Worm (Caenorhabditis elegans) whole organism, young adult: ENCODE results near the gene F29F11.20.

Experiments
- B0336.3 ChIP-seq: fragments of 200-800 bp; sonication (Bioruptor generic); IDR thresholded peaks from 2 replicates; pipeline ENCODE4 v1.3.6; 2022; ENCODE audit warnings: missing genetic modification characterization, missing compliant biosample characterization
- F33H1.4 ChIP-seq: fragments of 200-800 bp; sonication (Bioruptor generic); IDR thresholded peaks from 2 replicates; pipeline ENCODE4 v1.3.6; 2022; ENCODE audit warnings: missing genetic modification reagents, missing genetic modification characterization, missing compliant biosample characterization
- F37B4.10 ChIP-seq: fragments of 200-800 bp; sonication (Bioruptor generic); IDR thresholded peaks from 2 replicates; pipeline ENCODE4 v1.3.6; 2022; ENCODE audit warnings: missing genetic modification characterization, missing compliant biosample characterization
- F49E8.2 ChIP-seq: sonication (generic microtip); optimal IDR thresholded peaks from 3 replicates; lab custom pipeline; 2017; ENCODE audit warnings: missing genetic modification characterization, mild to moderate bottlenecking, missing compliant biosample characterization, antibody characterized with exemption, moderate library complexity; ENCODE audit not compliant: insufficient read depth
- F55B11.4 ChIP-seq: sonication (generic microtip); optimal IDR thresholded peaks from 2 replicates; lab custom pipeline; 2016; ENCODE audit warnings: missing compliant biosample characterization, missing genetic modification characterization, borderline replicate concordance; ENCODE audit not compliant: insufficient read depth
- F57C9.4 ChIP-seq: sonication (generic microtip); optimal IDR thresholded peaks from 2 replicates; lab custom pipeline; 2017; ENCODE audit warnings: mild to moderate bottlenecking, missing genetic modification characterization, missing compliant biosample characterization
- K11D2.4 ChIP-seq: fragments of 200-800 bp; sonication (Bioruptor generic); IDR thresholded peaks from 2 replicates; pipeline ENCODE4 v1.3.6; 2022; ENCODE audit warnings: missing genetic modification reagents, missing genetic modification characterization, missing compliant biosample characterization
- K12H6.12 ChIP-seq: fragments of 200-800 bp; sonication (Bioruptor generic); optimal IDR thresholded peaks from 2 replicates; lab custom pipeline; 2018; ENCODE audit warnings: mild to moderate bottlenecking, missing genetic modification characterization, missing compliant biosample characterization
- T26A5.8 ChIP-seq: sonication (generic microtip); optimal IDR thresholded peaks from 2 replicates; lab custom pipeline; 2016; ENCODE audit warnings: missing genetic modification characterization, missing compliant biosample characterization
- Y56A3A.18 ChIP-seq: fragments of 200-800 bp; sonication (Bioruptor generic); IDR thresholded peaks from 2 replicates; pipeline ENCODE4 v1.3.6; 2022; ENCODE audit warnings: missing genetic modification reagents, missing genetic modification characterization, missing compliant biosample characterization
- Y95B8A.8 ChIP-seq: fragments of 200-800 bp; sonication (Bioruptor generic); IDR thresholded peaks from 2 replicates; pipeline ENCODE4 v1.3.6; 2022; ENCODE audit warnings: missing genetic modification reagents, missing genetic modification characterization, missing compliant biosample characterization
- ZK185.1 ChIP-seq: sonication (generic microtip); optimal IDR thresholded peaks from 2 replicates; lab custom pipeline; 2016; ENCODE audit warnings: mild to moderate bottlenecking, missing genetic modification characterization, missing compliant biosample characterization; ENCODE audit not compliant: poor library complexity, severe bottlenecking
- akir-1 ChIP-seq: fragments of 200-800 bp; sonication (Bioruptor generic); optimal IDR thresholded peaks from 2 replicates; lab custom pipeline; 2018; ENCODE audit warnings: mild to moderate bottlenecking, missing genetic modification characterization, moderate library complexity, missing compliant biosample characterization
- ama-1 ChIP-seq, 3 experiments: fragments of 150-350 bp in 1 of 3; sonication (generic microtip) in 2 of 3; optimal IDR thresholded peaks; 2 replicates each; lab custom pipeline; 2014 to 2018; ENCODE audit warnings: missing biosample characterization in 2 of 3, missing genetic modification characterization in 2 of 3, missing genetic modification reagents in 2 of 3
- athp-1 ChIP-seq: sonication (generic microtip); optimal IDR thresholded peaks from 2 replicates; lab custom pipeline; 2017; ENCODE audit warnings: mild to moderate bottlenecking, missing genetic modification characterization, missing compliant biosample characterization
- attf-3 ChIP-seq: fragments of 200-800 bp; sonication (Bioruptor generic); conservative IDR thresholded peaks from 2 replicates; pipeline ENCODE4 v1.3.6; 2022; ENCODE audit warnings: missing genetic modification reagents, missing genetic modification characterization, missing compliant biosample characterization
- attf-5 ChIP-seq: fragments of 200-800 bp; sonication (Bioruptor generic); optimal IDR thresholded peaks from 2 replicates; lab custom pipeline; 2018; ENCODE audit warnings: mild to moderate bottlenecking, missing genetic modification characterization, missing compliant biosample characterization
- bed-1 ChIP-seq: fragments of 200-800 bp; sonication (Bioruptor generic); IDR thresholded peaks from 2 replicates; pipeline ENCODE4 v1.3.6; 2022; ENCODE audit warnings: missing genetic modification reagents, missing genetic modification characterization, missing compliant biosample characterization
- bed-2 ChIP-seq: fragments of 200-800 bp; sonication (Bioruptor generic); IDR thresholded peaks from 2 replicates; pipeline ENCODE4 v1.3.6; 2022; ENCODE audit warnings: missing genetic modification reagents, missing genetic modification characterization, missing compliant biosample characterization
- cebp-1 ChIP-seq, 2 experiments: fragments of 200-800 bp in 1 of 2; sonication (Bioruptor generic) in 1 of 2; sonication (generic microtip) in 1 of 2; IDR thresholded peaks in 1 of 2; optimal IDR thresholded peaks in 1 of 2; 2 replicates each; pipeline versions ENCODE4 v1.3.6 to Lab custom; 2017 to 2022; ENCODE audit warnings: missing compliant biosample characterization in 2 of 2, missing genetic modification characterization in 2 of 2, mild to moderate bottlenecking in 1 of 2, missing genetic modification reagents in 1 of 2, moderate library complexity in 1 of 2
- ceh-27 ChIP-seq: fragments of 200-800 bp; sonication (Bioruptor generic); optimal IDR thresholded peaks from 2 replicates; lab custom pipeline; 2018; ENCODE audit warnings: mild to moderate bottlenecking, missing genetic modification characterization, moderate library complexity, missing compliant biosample characterization
- ceh-79 ChIP-seq: sonication (generic microtip); optimal IDR thresholded peaks from 2 replicates; lab custom pipeline; 2017; ENCODE audit warnings: mild to moderate bottlenecking, missing genetic modification characterization, missing compliant biosample characterization
- die-1 ChIP-seq: sonication (generic microtip); optimal IDR thresholded peaks from 2 replicates; lab custom pipeline; 2016; ENCODE audit warnings: missing genotype, mild to moderate bottlenecking, missing genetic modification characterization, missing compliant biosample characterization
- dpl-1 ChIP-seq: fragments of 150-350 bp; optimal IDR thresholded peaks from 2 replicates; lab custom pipeline; 2014; ENCODE audit warnings: missing biosample characterization, missing genetic modification reagents, missing genetic modification characterization
- egl-44 ChIP-seq: fragments of 200-800 bp; sonication (Bioruptor generic); IDR thresholded peaks from 2 replicates; pipeline ENCODE4 v1.3.6; 2022; ENCODE audit warnings: missing genetic modification reagents, missing genetic modification characterization, missing compliant biosample characterization
- ekl-4 ChIP-seq: fragments of 200-800 bp; sonication (Bioruptor generic); IDR thresholded peaks from 2 replicates; pipeline ENCODE4 v1.3.6; 2022; ENCODE audit warnings: missing genetic modification reagents, missing genetic modification characterization, missing compliant biosample characterization
- ets-4 ChIP-seq: fragments of 200-800 bp; sonication (Bioruptor generic); optimal IDR thresholded peaks from 2 replicates; lab custom pipeline; 2018; ENCODE audit warnings: mild to moderate bottlenecking, missing genetic modification characterization, missing compliant biosample characterization
- fkh-3 ChIP-seq: sonication (generic microtip); optimal IDR thresholded peaks from 2 replicates; lab custom pipeline; 2016; ENCODE audit warnings: mild to moderate bottlenecking, missing genetic modification characterization, missing compliant biosample characterization
- him-1 ChIP-seq: sonication (generic microtip); optimal IDR thresholded peaks from 2 replicates; lab custom pipeline; 2016; ENCODE audit warnings: missing genotype, missing genetic modification reagents, missing genetic modification characterization, missing compliant biosample characterization
- let-526 ChIP-seq: fragments of 200-800 bp; sonication (Bioruptor generic); IDR thresholded peaks from 2 replicates; pipeline ENCODE4 v1.3.6; 2022; ENCODE audit warnings: missing genetic modification reagents, missing genetic modification characterization, missing compliant biosample characterization
- lin-26 ChIP-seq: fragments of 200-800 bp; sonication (Bioruptor generic); IDR thresholded peaks from 2 replicates; pipeline ENCODE4 v1.3.6; 2022; ENCODE audit warnings: missing genetic modification reagents, missing genetic modification characterization, missing compliant biosample characterization
- lir-1 ChIP-seq: fragments of 200-800 bp; sonication (Bioruptor generic); conservative IDR thresholded peaks from 2 replicates; pipeline ENCODE4 v1.3.6; 2022; ENCODE audit warnings: missing genetic modification reagents, missing genetic modification characterization, missing compliant biosample characterization
- madf-6 ChIP-seq: fragments of 200-800 bp; sonication (Bioruptor generic); IDR thresholded peaks from 2 replicates; pipeline ENCODE4 v1.3.6; 2022; ENCODE audit warnings: missing genetic modification reagents, missing genetic modification characterization, missing compliant biosample characterization
- mel-28 ChIP-seq: sonication (generic microtip); optimal IDR thresholded peaks from 2 replicates; lab custom pipeline; 2016; ENCODE audit warnings: borderline replicate concordance, mild to moderate bottlenecking, missing genetic modification characterization, missing compliant biosample characterization
- nhr-80 ChIP-seq: sonication (generic microtip); optimal IDR thresholded peaks from 2 replicates; lab custom pipeline; 2016; ENCODE audit warnings: missing genetic modification characterization, missing compliant biosample characterization
- nhr-90 ChIP-seq: sonication (generic microtip); optimal IDR thresholded peaks from 2 replicates; lab custom pipeline; 2016; ENCODE audit warnings: missing genotype, mild to moderate bottlenecking, missing genetic modification characterization, missing compliant biosample characterization
- pbrm-1 ChIP-seq: fragments of 200-800 bp; sonication (Bioruptor generic); IDR thresholded peaks from 2 replicates; pipeline ENCODE4 v1.3.6; 2022; ENCODE audit warnings: missing genetic modification reagents, missing genetic modification characterization, missing compliant biosample characterization
- rcor-1 ChIP-seq: fragments of 200-800 bp; sonication (Bioruptor generic); IDR thresholded peaks from 2 replicates; pipeline ENCODE4 v1.3.6; 2022; ENCODE audit warnings: missing genetic modification reagents, missing genetic modification characterization, missing compliant biosample characterization
- rec-8 ChIP-seq, 2 experiments: sonication (generic microtip); optimal IDR thresholded peaks; 2 replicates each; lab custom pipeline; 2016; ENCODE audit warnings: mild to moderate bottlenecking in 2 of 2, missing genetic modification characterization in 2 of 2, missing genetic modification reagents in 2 of 2, missing genotype in 2 of 2, missing biosample characterization in 1 of 2, missing compliant biosample characterization in 1 of 2, moderate library complexity in 1 of 2
- snpc-4 ChIP-seq, 5 experiments: fragments of 150-350 bp in 1 of 5; sonication (generic microtip) in 4 of 5; optimal IDR thresholded peaks; 2 replicates each; lab custom pipeline; 2014 to 2018; ENCODE audit warnings: missing genetic modification characterization in 5 of 5, missing biosample characterization in 3 of 5, antibody characterized with exemption in 2 of 5, mild to moderate bottlenecking in 2 of 5, missing compliant biosample characterization in 2 of 5, missing genotype in 2 of 5, moderate library complexity in 2 of 5, missing genetic modification reagents in 1 of 5
- somi-1 ChIP-seq: fragments of 200-800 bp; sonication (Bioruptor generic); optimal IDR thresholded peaks from 2 replicates; lab custom pipeline; 2018; ENCODE audit warnings: mild to moderate bottlenecking, missing genetic modification characterization, missing compliant biosample characterization
- xnd-1 ChIP-seq: sonication (generic microtip); optimal IDR thresholded peaks from 2 replicates; lab custom pipeline; 2016; ENCODE audit warnings: missing genotype, missing genetic modification reagents, missing genetic modification characterization, missing compliant biosample characterization
- ztf-6 ChIP-seq: fragments of 200-800 bp; sonication (Bioruptor generic); IDR thresholded peaks from 2 replicates; pipeline ENCODE4 v1.3.6; 2022; ENCODE audit warnings: missing genetic modification reagents, missing genetic modification characterization, missing compliant biosample characterization

The F29F11.20 gene

ce11 chrV:10719019-10719832 lies 31.5 kb downstream of the F29F11.20 start:
- no peak for TF ChIP-seq bed-2 (GFP tag; lab: Robert Waterston, UW)
- peak; percentile 49 for TF ChIP-seq somi-1 (GFP tag; lab: Kevin White, UChicago)
- TF ChIP-seq F49E8.2 (tag; lab: Kevin White, UChicago) = no peak
- peak; percentile 38 for TF ChIP-seq ama-1 (optimal IDR thresholded peaks at IDR 0.05; lab: Kevin White, UChicago)
- TF ChIP-seq ama-1 (GFP tag; optimal IDR thresholded peaks at IDR 0.05; lab: Kevin White, UChicago) = no peak
- peak; percentile 39 for TF ChIP-seq K12H6.12 (tag; lab: Kevin White, UChicago)
- TF ChIP-seq cebp-1 (GFP tag; IDR thresholded peaks at IDR 0.05; lab: Robert Waterston, UW) = no peak
- peak; percentile 29 for TF ChIP-seq cebp-1 (tag; optimal IDR thresholded peaks at IDR 0.05; lab: Kevin White, UChicago)
- TF ChIP-seq ets-4 (GFP tag; lab: Kevin White, UChicago) = no peak
- TF ChIP-seq rcor-1 (GFP tag; lab: Robert Waterston, UW) = 0 out of 2 replicates have a peak, but pooled peaks have one; percentile 14
- TF ChIP-seq nhr-90 = no peak
- no peak for TF ChIP-seq madf-6 (GFP tag; lab: Robert Waterston, UW)

DNA sequence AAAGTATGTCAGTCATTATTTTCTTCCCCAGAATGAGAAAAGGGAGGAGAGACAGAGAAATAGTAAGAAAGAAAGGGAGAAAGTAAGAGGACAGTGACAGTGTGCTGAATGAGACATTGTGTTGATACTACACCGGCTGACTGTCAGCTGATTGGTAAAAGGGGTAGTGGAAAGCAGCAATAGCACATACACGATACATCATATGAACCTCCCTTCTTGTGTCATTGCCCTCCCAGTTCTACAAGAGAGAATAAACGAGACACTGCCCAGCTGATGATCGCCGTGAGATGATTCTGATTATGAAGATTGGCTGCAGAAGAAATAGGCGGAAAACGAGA lies 32.1 kb downstream of the F29F11.20 start:
- no peak for TF ChIP-seq ceh-79 (tag; lab: Kevin White, UChicago)
- 0 out of 2 replicates have a peak, but pooled peaks have one; percentile 30 for TF ChIP-seq pbrm-1 (GFP tag; lab: Robert Waterston, UW)
- TF ChIP-seq snpc-4 (GFP tag; optimal IDR thresholded peaks at IDR 0.05; lab: Kevin White, UChicago) = no peak
- peak in 2 of 4 experiments; percentile 9 to 18 for TF ChIP-seq snpc-4 (tag; optimal IDR thresholded peaks at IDR 0.05; lab: Kevin White, UChicago)
- no peak for TF ChIP-seq fkh-3
- 0 out of 2 replicates have a peak, but pooled peaks have one; percentile 51 for TF ChIP-seq K11D2.4
- TF ChIP-seq him-1 (tag; lab: Kevin White, UChicago) = no peak
- TF ChIP-seq rcor-1 (GFP tag; lab: Robert Waterston, UW) = 0 out of 2 replicates have a peak, but pooled peaks have one; percentile 3
- TF ChIP-seq die-1 (tag; lab: Kevin White, UChicago) = no peak
- no peak for TF ChIP-seq rec-8 (tag; optimal IDR thresholded peaks at IDR 0.05; lab: Kevin White, UChicago)
- TF ChIP-seq Y95B8A.8 (GFP tag; lab: Robert Waterston, UW) = 0 out of 2 replicates have a peak, but pooled peaks have one; percentile 7
- TF ChIP-seq ceh-27 (GFP tag; lab: Kevin White, UChicago) = peak; percentile 44
- TF ChIP-seq xnd-1 (tag; lab: Kevin White, UChicago) = no peak
- TF ChIP-seq egl-44 (GFP tag; lab: Robert Waterston, UW) = no peak
- no peak for TF ChIP-seq bed-1
- no peak for TF ChIP-seq F57C9.4
- no peak for TF ChIP-seq cebp-1 (GFP tag; IDR thresholded peaks at IDR 0.05; lab: Robert Waterston, UW)
- TF ChIP-seq cebp-1 (tag; optimal IDR thresholded peaks at IDR 0.05; lab: Kevin White, UChicago) = peak; percentile 82
- no peak for TF ChIP-seq F33H1.4 (GFP tag; lab: Robert Waterston, UW)
- no peak for TF ChIP-seq let-526 (GFP tag; lab: Robert Waterston, UW)
- no peak for TF ChIP-seq T26A5.8 (tag; lab: Kevin White, UChicago)
- no peak for TF ChIP-seq F37B4.10 (GFP tag; lab: Robert Waterston, UW)
- TF ChIP-seq nhr-90 = no peak
- peak; percentile 48; the same call in 1 of the 2 replicates for TF ChIP-seq ekl-4 (GFP tag; lab: Robert Waterston, UW)
- TF ChIP-seq Y56A3A.18 (GFP tag; lab: Robert Waterston, UW) = no peak
- TF ChIP-seq lin-26 (GFP tag; lab: Robert Waterston, UW) = no peak
- TF ChIP-seq akir-1 (GFP tag; lab: Kevin White, UChicago) = peak; percentile 8
- peak; percentile 49 for TF ChIP-seq attf-5
- TF ChIP-seq lir-1 = peak; percentile 73
- peak; percentile 74 for TF ChIP-seq nhr-80 (tag; lab: Kevin White, UChicago)
- TF ChIP-seq ZK185.1 (tag; lab: Kevin White, UChicago) = no peak
- TF ChIP-seq mel-28 (tag; lab: Kevin White, UChicago) = no peak
- TF ChIP-seq ztf-6 (GFP tag; lab: Robert Waterston, UW) = no peak
- no peak for TF ChIP-seq athp-1
- TF ChIP-seq attf-3 = no peak
- no peak for TF ChIP-seq F55B11.4 (tag; lab: Kevin White, UChicago)
- TF ChIP-seq dpl-1 = no peak
- TF ChIP-seq B0336.3 (GFP tag; lab: Robert Waterston, UW) = no peak
